Worm (Caenorhabditis elegans) whole organism, mixed stage, embryonic: Measurements from ENCODE around the gene T01H3.2.

Experiments
- elt-1 ChIP-seq: sonication (generic microtip); optimal IDR thresholded peaks from 2 replicates; lab custom pipeline; 2017; ENCODE audit warnings: missing genetic modification characterization, mild to moderate bottlenecking, missing compliant biosample characterization, antibody characterized with exemption, moderate library complexity, borderline replicate concordance; ENCODE audit not compliant: insufficient read depth
- ham-2 ChIP-seq: fragments of 200-800 bp; sonication (Bioruptor generic); optimal IDR thresholded peaks from 2 replicates; lab custom pipeline; 2018; ENCODE audit warnings: mild to moderate bottlenecking, missing genetic modification characterization, missing compliant biosample characterization
- lin-13 ChIP-seq: fragments of 150-350 bp; optimal IDR thresholded peaks from 2 replicates; lab custom pipeline; 2014; ENCODE audit warnings: missing biosample characterization, missing genetic modification characterization
- lin-32 ChIP-seq: fragments of 200-800 bp; sonication (Bioruptor generic); optimal IDR thresholded peaks from 2 replicates; lab custom pipeline; 2018; ENCODE audit warnings: mild to moderate bottlenecking, missing genetic modification characterization, missing compliant biosample characterization
- mab-5 ChIP-seq: fragments of 150-350 bp; optimal IDR thresholded peaks from 2 replicates; lab custom pipeline; 2014; ENCODE audit warnings: missing biosample characterization, missing genetic modification characterization
- mls-2 ChIP-seq: sonication (generic microtip); optimal IDR thresholded peaks from 2 replicates; lab custom pipeline; 2016; ENCODE audit warnings: mild to moderate bottlenecking, missing genetic modification characterization, moderate library complexity, missing compliant biosample characterization
- nhr-12 ChIP-seq: fragments of 150-350 bp; optimal IDR thresholded peaks from 2 replicates; lab custom pipeline; 2014; ENCODE audit warnings: missing biosample characterization, missing genetic modification characterization
- nhr-237 ChIP-seq: fragments of 150-350 bp; optimal IDR thresholded peaks from 2 replicates; lab custom pipeline; 2014; ENCODE audit warnings: missing biosample characterization, missing genetic modification characterization
- nhr-76 ChIP-seq: sonication (generic microtip); optimal IDR thresholded peaks from 2 replicates; lab custom pipeline; 2017; ENCODE audit warnings: missing biosample characterization, missing genetic modification characterization
- pha-4 ChIP-seq: fragments of 150-350 bp; optimal IDR thresholded peaks from 2 replicates; lab custom pipeline; 2018; ENCODE audit warnings: missing biosample characterization, missing genetic modification reagents, missing genetic modification characterization
- sem-2 ChIP-seq: fragments of 200-800 bp; sonication (Bioruptor generic); optimal IDR thresholded peaks from 2 replicates; lab custom pipeline; 2018; ENCODE audit warnings: mild to moderate bottlenecking, missing genetic modification characterization, missing compliant biosample characterization
- unc-39 ChIP-seq: fragments of 150-350 bp; optimal IDR thresholded peaks from 2 replicates; lab custom pipeline; 2014; ENCODE audit warnings: missing biosample characterization, missing genetic modification characterization
- unc-62 ChIP-seq: fragments of 150-350 bp; optimal IDR thresholded peaks from 2 replicates; lab custom pipeline; 2014; ENCODE audit warnings: missing biosample characterization, missing genetic modification reagents, missing genetic modification characterization
- ztf-11 ChIP-seq: fragments of 150-350 bp; optimal IDR thresholded peaks from 2 replicates; lab custom pipeline; 2014; ENCODE audit warnings: missing biosample characterization, missing genetic modification characterization

DNA sequence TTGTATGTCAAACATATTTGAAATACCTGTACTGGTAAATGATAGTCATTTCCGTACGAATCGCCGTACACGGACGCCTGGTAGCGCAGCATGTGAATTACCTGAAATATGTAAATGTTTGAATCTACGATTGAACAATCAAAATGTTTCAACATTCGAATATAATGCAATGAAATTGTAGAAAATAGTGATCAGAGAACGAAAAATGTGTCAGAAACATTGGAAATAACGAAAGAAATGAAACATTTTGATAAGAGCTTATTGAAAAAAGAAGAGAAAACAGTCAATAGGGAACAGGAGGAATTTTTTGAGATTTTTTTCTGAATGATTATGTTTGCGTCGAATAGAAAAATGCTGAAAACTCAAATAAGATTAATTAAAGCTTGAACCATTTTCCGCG lies 7.7 kb downstream of the T01H3.2 start, which contains the start of gene ztf-17:
- TF ChIP-seq unc-62 (GFP tag; lab: Kevin White, UChicago) (no peak), lin-13 (tag; lab: Kevin White, UChicago) (no peak), ham-2 (GFP tag; lab: Kevin White, UChicago) (no peak), mab-5 (tag; lab: Kevin White, UChicago) (no peak), ztf-11 (no peak), lin-32 (no peak), nhr-237 (tag; lab: Kevin White, UChicago) (no peak), elt-1 (tag; lab: Kevin White, UChicago) (no peak), nhr-12 (tag; lab: Kevin White, UChicago) (no peak), sem-2 (GFP tag; lab: Kevin White, UChicago) (no peak), unc-39 (tag; lab: Kevin White, UChicago) (no peak), nhr-76 (no peak), mls-2 (no peak), pha-4 (tag; lab: Kevin White, UChicago) (no peak)
